Worm (Caenorhabditis elegans): Measurements from ENCODE around the gene ugt-38.

The ugt-38 gene

DNA sequence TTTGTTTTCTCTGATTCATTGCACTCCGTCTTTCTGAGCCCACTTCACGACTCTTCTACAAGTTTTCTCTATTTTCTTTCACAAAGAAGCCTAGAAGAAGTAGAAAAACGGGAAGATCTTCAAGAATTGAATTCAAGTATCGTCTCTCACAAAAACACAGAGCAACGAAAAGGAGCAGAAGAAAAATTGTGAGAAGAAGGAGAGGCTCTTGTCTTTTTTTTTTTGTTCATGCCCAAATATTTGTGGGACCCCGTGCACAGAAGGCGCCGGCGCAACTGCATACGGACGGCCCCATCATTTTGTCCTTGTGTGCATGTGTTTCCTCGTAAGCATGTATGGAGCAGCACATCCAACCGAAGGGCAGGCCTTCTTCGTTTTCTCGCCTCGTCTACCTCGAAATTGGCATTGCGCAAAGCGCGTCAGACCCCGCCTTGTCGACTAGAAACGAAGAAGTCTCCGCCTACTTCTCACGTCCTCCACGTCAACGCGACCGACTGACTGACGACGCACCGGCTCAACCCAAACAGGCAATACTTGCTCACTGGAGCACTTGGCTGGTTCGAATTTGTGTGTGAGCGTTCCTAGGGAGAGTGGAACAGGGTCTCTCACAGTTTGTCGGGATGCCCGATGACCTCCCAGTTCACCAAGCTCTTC, 40.6 kb downstream of the ugt-38 start:
- no peak for TF ChIP-seq lin-32 (GFP tag; optimal IDR thresholded peaks at IDR 0.05)
- no peak for TF ChIP-seq nhr-2 (tag; optimal IDR thresholded peaks at IDR 0.05)
- TF ChIP-seq ceh-39 (tag; optimal IDR thresholded peaks at IDR 0.05): no peak
- TF ChIP-seq mab-5 (tag; optimal IDR thresholded peaks at IDR 0.05): no peak
- no peak for TF ChIP-seq M03D4.4 (tag; optimal IDR thresholded peaks at IDR 0.05)
- TF ChIP-seq bed-3 (GFP tag; optimal IDR thresholded peaks at IDR 0.05): no peak
- TF ChIP-seq cnd-1 (tag; optimal IDR thresholded peaks at IDR 0.05): no peak
- TF ChIP-seq flh-1 (GFP tag; optimal IDR thresholded peaks at IDR 0.05): no peak
- no peak for TF ChIP-seq ceh-83 (GFP tag; optimal IDR thresholded peaks at IDR 0.05)
- TF ChIP-seq sptf-1 (tag; optimal IDR thresholded peaks at IDR 0.05): no peak
- no peak for TF ChIP-seq ham-2 (GFP tag; optimal IDR thresholded peaks at IDR 0.05)
- no peak for TF ChIP-seq zip-8 (tag; optimal IDR thresholded peaks at IDR 0.05)
- no peak for TF ChIP-seq pha-4 (tag; optimal IDR thresholded peaks at IDR 0.05)

DNA sequence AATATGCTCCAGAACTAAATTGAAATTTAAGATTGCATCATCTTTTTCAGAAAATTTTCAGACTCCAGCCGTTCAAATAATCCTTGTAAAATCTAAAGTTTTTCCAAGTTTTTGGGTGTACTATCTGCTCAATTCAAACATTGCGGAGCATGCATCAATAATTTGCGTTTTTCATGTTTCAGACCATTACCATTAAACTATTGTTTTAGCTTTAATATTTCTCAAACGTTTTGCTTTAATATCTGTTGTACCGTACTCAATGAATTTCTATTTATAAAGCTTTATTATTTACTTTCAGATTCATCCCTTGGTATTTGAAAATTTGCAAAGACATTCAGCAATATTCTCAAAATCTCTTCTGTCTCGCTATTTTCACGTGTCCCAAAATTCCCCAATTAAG, 44.0 kb downstream of the ugt-38 start, which contains the start of gene odr-2:
Gene odr-2 (plus strand): TSS at position 301 of the 400 bp plus-strand sequence.
- TF ChIP-seq unc-120 (tag; optimal IDR thresholded peaks at IDR 0.05; ENCODE audit: poor library complexity, severe bottlenecking): no peak
- TF ChIP-seq unc-62 (GFP tag; optimal IDR thresholded peaks at IDR 0.05): no peak
- no peak for TF ChIP-seq flh-1 (GFP tag; optimal IDR thresholded peaks at IDR 0.05)
- no peak for TF ChIP-seq mls-2 (tag; optimal IDR thresholded peaks at IDR 0.05)
- no peak for TF ChIP-seq drap-1 (GFP tag; optimal IDR thresholded peaks at IDR 0.05)
- no peak for TF ChIP-seq nhr-2 (tag; optimal IDR thresholded peaks at IDR 0.05)
- no peak for TF ChIP-seq ces-1 (GFP tag; optimal IDR thresholded peaks at IDR 0.05)
- no peak for TF ChIP-seq unc-39 (tag; optimal IDR thresholded peaks at IDR 0.05)
- TF ChIP-seq tbx-8 (GFP tag; optimal IDR thresholded peaks at IDR 0.05): no peak
- no peak for TF ChIP-seq ceh-83 (GFP tag; optimal IDR thresholded peaks at IDR 0.05)
- no peak for TF ChIP-seq bed-3 (GFP tag; optimal IDR thresholded peaks at IDR 0.05)
- no peak for TF ChIP-seq hlh-1 (tag; optimal IDR thresholded peaks at IDR 0.05)
- TF ChIP-seq nhr-12 (tag; optimal IDR thresholded peaks at IDR 0.05): no peak
- no peak for TF ChIP-seq ceh-39 (tag; optimal IDR thresholded peaks at IDR 0.05)
- no peak for TF ChIP-seq ceh-43 (GFP tag; optimal IDR thresholded peaks at IDR 0.05)
- no peak for TF ChIP-seq sptf-1 (tag; optimal IDR thresholded peaks at IDR 0.05)
- no peak for TF ChIP-seq lsy-2 (tag; optimal IDR thresholded peaks at IDR 0.05)
- no peak for TF ChIP-seq lin-13 (tag; optimal IDR thresholded peaks at IDR 0.05)

DNA sequence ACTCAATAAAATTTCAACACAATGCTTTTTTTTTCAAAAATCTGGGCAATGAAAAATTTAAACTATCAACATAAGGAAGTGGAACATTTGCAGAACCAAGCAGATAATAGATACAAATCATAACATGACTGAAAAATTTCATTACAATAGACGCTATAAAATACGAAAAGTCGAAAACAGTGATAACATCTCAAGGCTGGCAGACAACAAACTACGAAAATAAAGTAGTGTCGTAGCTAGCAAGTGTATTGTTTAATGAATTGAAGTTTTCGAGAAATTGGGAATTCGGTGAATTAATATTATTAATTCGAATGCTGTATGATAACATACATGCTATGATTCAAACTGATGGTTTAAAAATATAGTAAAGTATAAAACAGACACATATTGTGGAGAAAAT, 50.5 kb downstream of the ugt-38 start:
- TF ChIP-seq cnd-1 (tag; optimal IDR thresholded peaks at IDR 0.05): no peak
- TF ChIP-seq snpc-4 (tag; optimal IDR thresholded peaks at IDR 0.05): no peak
- TF ChIP-seq pha-4 (tag; optimal IDR thresholded peaks at IDR 0.05): no peak
- TF ChIP-seq ces-1 (GFP tag; optimal IDR thresholded peaks at IDR 0.05): no peak
- no peak for TF ChIP-seq M03D4.4 (tag; optimal IDR thresholded peaks at IDR 0.05)
- TF ChIP-seq tbx-8 (GFP tag; optimal IDR thresholded peaks at IDR 0.05): no peak
- TF ChIP-seq unc-39 (tag; optimal IDR thresholded peaks at IDR 0.05): no peak
- no peak for TF ChIP-seq mab-5 (tag; optimal IDR thresholded peaks at IDR 0.05)
- TF ChIP-seq unc-62 (GFP tag; optimal IDR thresholded peaks at IDR 0.05): no peak

DNA sequence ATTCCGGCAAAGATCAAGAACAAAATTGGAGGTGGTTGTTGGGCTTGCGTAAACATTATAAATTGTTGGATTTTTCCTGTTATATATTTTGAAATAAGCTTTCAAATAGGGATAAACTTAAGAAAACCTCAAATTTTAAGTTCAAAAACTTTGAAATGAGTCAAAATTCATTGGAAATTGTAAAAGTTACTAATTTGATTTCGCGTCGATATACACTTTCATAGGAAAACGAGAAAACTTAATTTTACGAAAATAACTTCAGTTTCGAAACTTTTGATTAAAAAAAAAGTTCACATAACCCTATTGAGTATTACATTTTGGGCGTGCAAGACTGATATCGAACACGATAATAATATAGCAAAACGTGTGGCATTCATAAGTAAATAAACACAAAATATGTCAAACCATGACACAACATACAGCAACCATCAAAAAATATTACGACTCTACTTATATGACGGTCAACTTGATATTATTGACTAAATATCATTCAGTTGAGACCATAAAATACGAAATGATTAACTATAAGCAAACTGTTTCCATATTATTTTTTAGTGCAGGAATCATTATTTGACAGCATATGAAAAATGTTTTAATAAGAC, 51.0 kb downstream of the ugt-38 start:
- TF ChIP-seq nhr-2 (tag; optimal IDR thresholded peaks at IDR 0.05) (no peak), drap-1 (GFP tag; optimal IDR thresholded peaks at IDR 0.05) (no peak), M03D4.4 (tag; optimal IDR thresholded peaks at IDR 0.05) (no peak), blmp-1 (tag; optimal IDR thresholded peaks at IDR 0.05) (no peak), lsy-2 (tag; optimal IDR thresholded peaks at IDR 0.05) (no peak), ztf-11 (tag; optimal IDR thresholded peaks at IDR 0.05) (no peak), ceh-43 (GFP tag; optimal IDR thresholded peaks at IDR 0.05) (no peak), sptf-1 (tag; optimal IDR thresholded peaks at IDR 0.05) (no peak), unc-62 (GFP tag; optimal IDR thresholded peaks at IDR 0.05) (no peak), elt-1 (tag; optimal IDR thresholded peaks at IDR 0.05; ENCODE audit: borderline replicate concordance, insufficient read depth) (no peak), pha-4 (tag; optimal IDR thresholded peaks at IDR 0.05) (no peak), ceh-39 (tag; optimal IDR thresholded peaks at IDR 0.05) (no peak), unc-39 (tag; optimal IDR thresholded peaks at IDR 0.05) (no peak)

Data from whole organism, mixed stage, embryonic.